Worm (Caenorhabditis elegans): ENCODE results near the gene pei-2.
A peak's percentile ranks its signal among the peaks of the same experiment; 100 is the strongest.

pei-2 gene

ce11 chrV:1027044-1027443 lies 3.8 kb upstream of the pei-2 start, which contains the start of gene R09A1.3:
TSS of gene R09A1.3 (minus strand) at chrV:1027074.
- TF ChIP-seq nhr-80 (tag; optimal IDR thresholded peaks at IDR 0.05) (peak; percentile 7), ztf-26 (tag; optimal IDR thresholded peaks at IDR 0.05) (no peak)

- TF ChIP-seq somi-1 (GFP tag; optimal IDR thresholded peaks at IDR 0.05): no peak
- no peak for TF ChIP-seq mes-4 (tag; optimal IDR thresholded peaks at IDR 0.05)
- no peak for TF ChIP-seq mxl-1 (tag; optimal IDR thresholded peaks at IDR 0.05)
- TF ChIP-seq F57A8.1 (GFP tag; optimal IDR thresholded peaks at IDR 0.05): no peak
- peak; percentile 1 for TF ChIP-seq F52B5.7 (tag; optimal IDR thresholded peaks at IDR 0.05)
- TF ChIP-seq chd-7 (tag; optimal IDR thresholded peaks at IDR 0.05): peak; percentile 4
- no peak for TF ChIP-seq let-607 (tag; optimal IDR thresholded peaks at IDR 0.05)
- TF ChIP-seq ceh-27 (GFP tag; optimal IDR thresholded peaks at IDR 0.05): peak; percentile 6
- TF ChIP-seq ztf-25 (GFP tag; IDR thresholded peaks at IDR 0.05): peak; percentile 56; the same call in 1 of the 2 replicates
- no peak for TF ChIP-seq F57C9.4 (tag; optimal IDR thresholded peaks at IDR 0.05)
- peak; percentile 79 for TF ChIP-seq zfh-2 (GFP tag; conservative IDR thresholded peaks at IDR 0.05)
- no peak for TF ChIP-seq ceh-79 (tag; optimal IDR thresholded peaks at IDR 0.05)
- TF ChIP-seq attf-3 (GFP tag; conservative IDR thresholded peaks at IDR 0.05): no peak
- no peak for TF ChIP-seq hlh-12 (tag; optimal IDR thresholded peaks at IDR 0.05)
- no peak for TF ChIP-seq Y79H2A.3 (GFP tag; conservative IDR thresholded peaks at IDR 0.05)
- no peak for TF ChIP-seq ztf-26 (tag; optimal IDR thresholded peaks at IDR 0.05)
- TF ChIP-seq ceh-40 (GFP tag; IDR thresholded peaks at IDR 0.05): no peak
- TF ChIP-seq dpl-1 (GFP tag; optimal IDR thresholded peaks at IDR 0.05): no peak
- TF ChIP-seq mel-28 (tag; optimal IDR thresholded peaks at IDR 0.05; ENCODE audit: borderline replicate concordance): no peak
- TF ChIP-seq egrh-3 (GFP tag; IDR thresholded peaks at IDR 0.05): peak; percentile 96
- 0 out of 2 replicates have a peak, but pooled peaks have one; percentile 44 for TF ChIP-seq Y95B8A.8 (GFP tag; IDR thresholded peaks at IDR 0.05)
- 0 out of 2 replicates have a peak, but pooled peaks have one; percentile 24 for TF ChIP-seq mcd-1 (GFP tag; IDR thresholded peaks at IDR 0.05)
- TF ChIP-seq nhr-27 (tag; optimal IDR thresholded peaks at IDR 0.05): no peak
- no peak for TF ChIP-seq lir-1 (GFP tag; conservative IDR thresholded peaks at IDR 0.05)
- no peak for TF ChIP-seq nfya-2 (GFP tag; IDR thresholded peaks at IDR 0.05)
These were observed 1.8 kb downstream of the pei-2 start for ce11 chrV:1021456-1021855.

- TF ChIP-seq attf-6 (GFP tag; IDR thresholded peaks at IDR 0.05): no peak
- TF ChIP-seq nhr-80 (tag; optimal IDR thresholded peaks at IDR 0.05): no peak
- no peak for TF ChIP-seq ceh-27 (GFP tag; optimal IDR thresholded peaks at IDR 0.05)
- no peak for TF ChIP-seq ccch-3 (GFP tag; optimal IDR thresholded peaks at IDR 0.05)
- TF ChIP-seq unc-130 (GFP tag; optimal IDR thresholded peaks at IDR 0.05): no peak
- no peak for TF ChIP-seq pbrm-1 (GFP tag; IDR thresholded peaks at IDR 0.05)
- TF ChIP-seq nfyb-1 (GFP tag; IDR thresholded peaks at IDR 0.05): peak; percentile 77
These were observed 6.1 kb downstream of the pei-2 start for ce11 chrV:1017196-1017595.

- TF ChIP-seq egrh-3 (GFP tag; IDR thresholded peaks at IDR 0.05) (no peak), nfyb-1 (GFP tag; IDR thresholded peaks at IDR 0.05) (0 out of 2 replicates have a peak, but pooled peaks have one; percentile 55)
These were observed 8.1 kb downstream of the pei-2 start for ce11 chrV:1015194-1015593.

- TF ChIP-seq F49E8.2 (tag; optimal IDR thresholded peaks at IDR 0.05; ENCODE audit: insufficient read depth) (no peak), lag-1 (GFP tag; IDR thresholded peaks at IDR 0.05) (no peak), rpc-1 (optimal IDR thresholded peaks at IDR 0.05) (no peak), rpc-1 (tag; optimal IDR thresholded peaks at IDR 0.05) (no peak), atf-7 (tag; optimal IDR thresholded peaks at IDR 0.05) (no peak), ceh-100 (GFP tag; IDR thresholded peaks at IDR 0.05) (no peak), ets-4 (GFP tag; optimal IDR thresholded peaks at IDR 0.05) (no peak), ztf-28 (GFP tag; IDR thresholded peaks at IDR 0.05) (no peak), xnd-1 (tag; optimal IDR thresholded peaks at IDR 0.05) (no peak), nfya-2 (GFP tag; IDR thresholded peaks at IDR 0.05) (no peak), akir-1 (GFP tag; optimal IDR thresholded peaks at IDR 0.05) (no peak), ama-1 (optimal IDR thresholded peaks at IDR 0.05) (no peak), ama-1 (GFP tag; optimal IDR thresholded peaks at IDR 0.05) (no peak), K11D2.4 (GFP tag; IDR thresholded peaks at IDR 0.05) (no peak)
These were observed 9.6 kb downstream of the pei-2 start for ce11 chrV:1013637-1014036.
